Fruit fly (Drosophila melanogaster) whole organism, pupa: ENCODE measurements around the gene CG31955.

ENCODE experiments used
- CG10348 ChIP-seq: fragments of 200-800 bp; sonication (Bioruptor generic); IDR thresholded peaks from 2 replicates; pipeline ENCODE4 v1.3.6; 2022; ENCODE audit warnings: missing biosample characterization, missing genetic modification characterization
- CG14655 ChIP-seq: fragments of 200-800 bp; sonication (Bioruptor generic); optimal IDR thresholded peaks from 3 replicates; lab custom pipeline; 2017; ENCODE audit warnings: mild to moderate bottlenecking, missing biosample characterization, missing genetic modification reagents, missing genetic modification characterization
- CG34367 ChIP-seq: fragments of 200-800 bp; sonication (Bioruptor generic); optimal IDR thresholded peaks from 2 replicates; lab custom pipeline; 2018; ENCODE audit warnings: missing biosample characterization, mild to moderate bottlenecking, missing genetic modification characterization
- CG4496 ChIP-seq: fragments of 200-800 bp; sonication (Bioruptor generic); IDR thresholded peaks from 3 replicates; pipeline ENCODE4 v1.3.6; 2022; ENCODE audit warnings: missing biosample characterization, missing genetic modification characterization
- CG8159 ChIP-seq: fragments of 200-800 bp; sonication (Bioruptor generic); optimal IDR thresholded peaks from 3 replicates; lab custom pipeline; 2018; ENCODE audit warnings: missing biosample characterization, mild to moderate bottlenecking, missing genetic modification characterization, moderate library complexity
- CG9948 ChIP-seq: fragments of 200-800 bp; sonication (Bioruptor generic); optimal IDR thresholded peaks from 2 replicates; lab custom pipeline; 2018; ENCODE audit warnings: missing biosample characterization, mild to moderate bottlenecking, missing genetic modification characterization, moderate library complexity
- D1 ChIP-seq: fragments of 200-800 bp; sonication (Bioruptor generic); optimal IDR thresholded peaks from 2 replicates; lab custom pipeline; 2018; ENCODE audit warnings: missing biosample characterization, mild to moderate bottlenecking, missing genetic modification characterization, moderate library complexity
- EcR ChIP-seq: fragments of 200-800 bp; sonication (Bioruptor generic); optimal IDR thresholded peaks from 3 replicates; lab custom pipeline; 2019; ENCODE audit warnings: missing biosample characterization, missing genetic modification characterization, mild to moderate bottlenecking, moderate library complexity, missing genetic modification reagents
- Pif1A ChIP-seq: fragments of 200-800 bp; sonication (Bioruptor generic); optimal IDR thresholded peaks from 3 replicates; lab custom pipeline; 2016; ENCODE audit warnings: missing biosample characterization, missing genetic modification characterization
- Pif1B ChIP-seq: fragments of 200-800 bp; sonication (Bioruptor generic); optimal IDR thresholded peaks from 3 replicates; lab custom pipeline; 2016; ENCODE audit warnings: missing biosample characterization, missing genetic modification characterization
- gl ChIP-seq: fragments of 200-800 bp; sonication (Bioruptor generic); optimal IDR thresholded peaks from 2 replicates; lab custom pipeline; 2018; ENCODE audit warnings: missing biosample characterization, mild to moderate bottlenecking, missing genetic modification characterization

- TF ChIP-seq CG14655 (GFP tag; lab: Kevin White, UChicago) (no peak), CG10348 (no peak), EcR (GFP tag; lab: Kevin White, UChicago) (no peak), CG9948 (tag; lab: Kevin White, UChicago) (no peak), CG8159 (tag; lab: Kevin White, UChicago) (no peak), CG34367 (tag; lab: Kevin White, UChicago) (no peak), Pif1B (GFP tag; lab: Kevin White, UChicago) (no peak), D1 (tag; lab: Kevin White, UChicago) (no peak), Pif1A (no peak), gl (tag; lab: Kevin White, UChicago) (no peak), CG4496 (GFP tag; lab: Robert Waterston, UW) (no peak)
Observed at dm6 chr2L:3670481-3670880, 42.4 kb downstream of the CG31955 start, which contains the start of gene Sfp24Bc.
